Worm (Caenorhabditis elegans): ENCODE results near the gene lad-2.
"Not testable (repeated sequence)": the region's sequence is repeated elsewhere in the genome, so short reads cannot be mapped to it uniquely, and the experiment has no call there.

lad-2 gene

DNA sequence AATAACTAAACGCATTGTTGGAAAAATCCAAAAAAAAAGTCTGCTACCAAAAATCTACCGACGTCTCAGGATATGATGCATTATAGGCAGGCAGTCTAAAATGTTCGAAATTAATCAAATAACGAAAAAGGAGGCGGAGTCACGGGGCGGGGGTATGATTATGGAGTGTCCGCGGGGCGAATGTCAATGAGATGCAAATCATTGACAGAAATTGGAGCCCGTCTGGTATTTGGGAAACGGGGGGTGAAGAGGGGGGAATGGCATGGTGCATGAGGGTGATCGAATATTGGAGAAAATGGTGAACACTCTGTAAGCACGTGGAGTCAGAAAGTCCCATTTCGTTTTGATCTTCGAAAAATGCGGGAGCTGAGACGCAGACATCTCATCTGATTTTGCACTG lies at the start of gene lad-2:
TSS of gene lad-2 (minus strand) at position 101 of the 400 bp plus-strand sequence.
- TF ChIP-seq nfya-2 (GFP tag; IDR thresholded peaks at IDR 0.05) (no peak), xnd-1 (tag; optimal IDR thresholded peaks at IDR 0.05) (no peak), tlf-1 (GFP tag; optimal IDR thresholded peaks at IDR 0.05) (no peak), hrde-1 (tag; optimal IDR thresholded peaks at IDR 0.05; ENCODE audit: borderline replicate concordance) (no peak), madf-3 (GFP tag; IDR thresholded peaks at IDR 0.05) (no peak), mes-4 (tag; optimal IDR thresholded peaks at IDR 0.05) (no peak)

DNA sequence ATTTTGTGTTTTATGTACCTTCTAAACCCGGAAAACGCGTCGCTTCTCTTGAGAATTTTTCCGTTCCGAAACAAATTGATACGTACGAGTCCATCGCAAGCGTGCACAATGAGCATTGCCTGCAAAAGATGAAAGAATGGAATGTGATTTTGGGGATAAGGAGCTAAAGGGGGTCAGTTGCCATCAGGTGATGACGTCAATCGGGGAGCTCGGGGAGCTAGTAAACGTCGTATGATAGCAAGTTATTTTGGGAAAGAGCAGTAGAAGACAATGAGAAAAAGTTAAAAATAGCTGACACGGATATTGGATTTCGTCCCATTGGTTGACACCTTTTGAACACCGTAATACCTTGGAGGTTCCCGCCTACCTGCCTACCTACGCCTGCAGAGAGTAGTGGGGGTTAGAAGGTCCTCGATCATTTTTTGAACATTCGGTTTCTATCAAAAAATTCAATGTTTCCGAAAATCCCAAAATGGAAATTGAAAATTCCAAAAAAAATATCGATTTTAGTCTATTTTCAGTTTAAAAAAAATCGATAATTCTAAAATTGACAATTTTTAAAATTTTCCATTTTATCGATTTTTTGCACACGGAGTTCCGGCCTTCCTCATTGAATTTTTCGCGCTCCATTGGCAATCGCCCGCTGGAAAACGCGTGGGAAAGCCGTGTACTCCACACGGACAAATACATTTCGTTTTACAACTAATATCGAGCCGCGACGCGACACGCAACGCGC lies 47.8 kb upstream of the lad-2 start:
- TF ChIP-seq nhr-80 (tag; optimal IDR thresholded peaks at IDR 0.05): no peak
- TF ChIP-seq hlh-26 (GFP tag; conservative IDR thresholded peaks at IDR 0.05): no peak
- TF ChIP-seq lsy-27 (tag; optimal IDR thresholded peaks at IDR 0.05; ENCODE audit: borderline replicate concordance, insufficient read depth): no peak
- no peak for TF ChIP-seq Y56A3A.18 (GFP tag; IDR thresholded peaks at IDR 0.05)
- no peak for TF ChIP-seq madf-8 (GFP tag; conservative IDR thresholded peaks at IDR 0.05)
- TF ChIP-seq dpff-1 (tag; optimal IDR thresholded peaks at IDR 0.05): no peak
- no peak for TF ChIP-seq mxl-1 (tag; optimal IDR thresholded peaks at IDR 0.05)
- TF ChIP-seq F57C9.4 (tag; optimal IDR thresholded peaks at IDR 0.05): no peak
- no peak for TF ChIP-seq bed-1 (GFP tag; IDR thresholded peaks at IDR 0.05)
- TF ChIP-seq cebp-2 (GFP tag; IDR thresholded peaks at IDR 0.05): no peak
- no peak for TF ChIP-seq cebp-1 (GFP tag; IDR thresholded peaks at IDR 0.05)
- TF ChIP-seq cebp-1 (tag; optimal IDR thresholded peaks at IDR 0.05): no peak
- TF ChIP-seq rcor-1 (GFP tag; IDR thresholded peaks at IDR 0.05): no peak
- no peak for TF ChIP-seq Y53F4B.3 (GFP tag; IDR thresholded peaks at IDR 0.05)
- no peak for TF ChIP-seq bed-2 (GFP tag; IDR thresholded peaks at IDR 0.05)
- no peak for TF ChIP-seq sdz-38 (tag; optimal IDR thresholded peaks at IDR 0.05)
- TF ChIP-seq snpc-1.3 (tag; optimal IDR thresholded peaks at IDR 0.05; ENCODE audit: insufficient read depth): no peak
- no peak for TF ChIP-seq madf-10 (tag; optimal IDR thresholded peaks at IDR 0.05)

- not testable (repeated sequence) for TF ChIP-seq snpc-4 (GFP tag; optimal IDR thresholded peaks at IDR 0.05)
- peak in 2 of 4 experiments; percentile 61 to 82 for TF ChIP-seq snpc-4 (tag; optimal IDR thresholded peaks at IDR 0.05)
Measured at ce11 chrIV:3021304-3021703, 43.0 kb upstream of the lad-2 start.

DNA sequence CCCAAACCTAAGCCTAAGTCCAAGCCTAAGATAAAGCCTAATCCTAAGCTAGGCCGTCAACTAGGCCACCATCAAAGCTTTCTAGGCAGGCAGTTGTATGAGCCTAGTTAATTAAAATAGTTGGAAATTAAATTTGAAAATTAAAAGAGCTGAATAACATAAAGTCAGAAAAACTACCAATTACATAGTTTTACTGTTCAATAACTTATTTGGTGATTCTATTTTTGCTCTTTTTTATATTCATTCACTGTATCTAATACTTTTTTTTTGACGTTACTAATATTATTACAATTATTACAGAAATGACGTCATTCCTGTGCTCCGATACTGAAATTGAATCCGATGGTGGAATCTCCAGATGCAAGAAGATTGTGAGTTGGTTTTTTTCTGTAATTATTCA lies 41.2 kb upstream of the lad-2 start, which contains the start of gene lin-22:
TSS of gene lin-22 (plus strand) at position 301 of the 400 bp plus-strand sequence.
- no peak for TF ChIP-seq nhr-120 (GFP tag; IDR thresholded peaks at IDR 0.05)
- TF ChIP-seq B0336.3 (GFP tag; IDR thresholded peaks at IDR 0.05): no peak
- no peak for TF ChIP-seq him-1 (tag; optimal IDR thresholded peaks at IDR 0.05)
- no peak for TF ChIP-seq rcor-1 (GFP tag; IDR thresholded peaks at IDR 0.05)
- TF ChIP-seq cebp-1 (GFP tag; IDR thresholded peaks at IDR 0.05): no peak
- TF ChIP-seq cebp-1 (tag; optimal IDR thresholded peaks at IDR 0.05): no peak
- TF ChIP-seq nfyb-1 (GFP tag; IDR thresholded peaks at IDR 0.05): no peak
- TF ChIP-seq F33H1.4 (GFP tag; IDR thresholded peaks at IDR 0.05): no peak
- no peak for TF ChIP-seq ceh-79 (tag; optimal IDR thresholded peaks at IDR 0.05)
- no peak for TF ChIP-seq F55B11.4 (tag; optimal IDR thresholded peaks at IDR 0.05; ENCODE audit: borderline replicate concordance, insufficient read depth)
- no peak for TF ChIP-seq Y53G8AR.9 (GFP tag; conservative IDR thresholded peaks at IDR 0.05)
